Fruit fly (Drosophila melanogaster) whole organism, embryonic: ENCODE measurements around the gene CG31706.

ENCODE experiments used
- Abd-B ChIP-seq: fragments of 200-800 bp; sonication (Bioruptor generic); optimal IDR thresholded peaks from 2 replicates; lab custom pipeline; 2018; ENCODE audit warnings: missing biosample characterization, mild to moderate bottlenecking, missing genetic modification characterization, moderate library complexity
- Awh ChIP-seq: fragments of 200-800 bp; sonication (Bioruptor generic); IDR thresholded peaks from 2 replicates; pipeline ENCODE4, ENCODE4 v1.3.6; 2022; ENCODE audit warnings: missing biosample characterization, missing genetic modification characterization
- BEAF-32 ChIP-seq: fragments of 200-800 bp; sonication (Bioruptor generic); optimal IDR thresholded peaks from 3 replicates; lab custom pipeline; 2017; ENCODE audit warnings: missing biosample characterization, missing genetic modification characterization, mild to moderate bottlenecking, moderate library complexity, missing genetic modification reagents
- Bgb ChIP-seq: fragments of 200-800 bp; sonication (Bioruptor generic); IDR thresholded peaks from 2 replicates; pipeline ENCODE4 v1.3.6; 2022; ENCODE audit warnings: missing biosample characterization, missing genetic modification characterization; ENCODE audit not compliant: partially characterized antibody
- CG10274 ChIP-seq: fragments of 200-800 bp; sonication (Bioruptor generic); optimal IDR thresholded peaks from 3 replicates; lab custom pipeline; 2017; ENCODE audit warnings: missing biosample characterization, mild to moderate bottlenecking, missing genetic modification characterization
- CG10959 ChIP-seq: fragments of 200-800 bp; sonication (Bioruptor generic); IDR thresholded peaks from 2 replicates; pipeline ENCODE4 v1.3.6; 2022; ENCODE audit warnings: missing biosample characterization, missing genetic modification characterization
- CG11085 ChIP-seq: fragments of 200-800 bp; sonication (Bioruptor generic); IDR thresholded peaks from 2 replicates; pipeline ENCODE4 v1.3.6; 2022; ENCODE audit warnings: missing biosample characterization, missing genetic modification characterization
- CG12155 ChIP-seq: fragments of 200-800 bp; sonication (Bioruptor generic); optimal IDR thresholded peaks from 3 replicates; lab custom pipeline; 2016; ENCODE audit warnings: missing biosample characterization, missing genetic modification characterization
- CG1233 ChIP-seq: fragments of 200-800 bp; sonication (Bioruptor generic); optimal IDR thresholded peaks from 4 replicates; lab custom pipeline; 2018; ENCODE audit warnings: missing biosample characterization, mild to moderate bottlenecking, missing genetic modification characterization
- CG12769 ChIP-seq: fragments of 200-800 bp; sonication (Bioruptor generic); optimal IDR thresholded peaks from 2 replicates; lab custom pipeline; 2019; ENCODE audit warnings: missing biosample characterization, mild to moderate bottlenecking, missing genetic modification characterization, moderate library complexity
- CG14050 ChIP-seq: fragments of 200-800 bp; sonication (Bioruptor generic); IDR thresholded peaks from 3 replicates; pipeline ENCODE4 v1.3.6; 2022; ENCODE audit warnings: missing biosample characterization, missing genetic modification characterization
- CG14441 ChIP-seq: fragments of 200-800 bp; sonication (Bioruptor generic); IDR thresholded peaks from 2 replicates; pipeline ENCODE4 v1.3.6; 2022; ENCODE audit warnings: missing biosample characterization, missing genetic modification characterization
- CG15073 ChIP-seq: fragments of 200-800 bp; sonication (Bioruptor generic); optimal IDR thresholded peaks from 2 replicates; lab custom pipeline; 2016; ENCODE audit warnings: missing biosample characterization, missing genetic modification characterization
- CG17361 ChIP-seq: fragments of 200-800 bp; sonication (Bioruptor generic); IDR thresholded peaks from 3 replicates; pipeline ENCODE4 v1.3.6; 2022; ENCODE audit warnings: missing biosample characterization, missing genetic modification characterization
- CG30403 ChIP-seq: fragments of 200-800 bp; sonication (Bioruptor generic); optimal IDR thresholded peaks from 3 replicates; lab custom pipeline; 2016; ENCODE audit warnings: missing biosample characterization, missing genetic modification characterization
- CG3281 ChIP-seq: fragments of 200-800 bp; sonication (Bioruptor generic); optimal IDR thresholded peaks from 3 replicates; lab custom pipeline; 2017; ENCODE audit warnings: missing biosample characterization, mild to moderate bottlenecking, missing genetic modification characterization
- CG34422 ChIP-seq: fragments of 200-800 bp; sonication (Bioruptor generic); IDR thresholded peaks from 3 replicates; pipeline ENCODE4 v1.3.6; 2022; ENCODE audit warnings: missing biosample characterization, missing genetic modification characterization
- CG4617 ChIP-seq: fragments of 200-800 bp; sonication (Bioruptor generic); optimal IDR thresholded peaks from 3 replicates; lab custom pipeline; 2016; ENCODE audit warnings: missing biosample characterization, missing genetic modification characterization, borderline replicate concordance
- CG7372 ChIP-seq: fragments of 200-800 bp; sonication (Bioruptor generic); IDR thresholded peaks from 2 replicates; pipeline ENCODE4 v1.3.6; 2022; ENCODE audit warnings: missing biosample characterization, missing genetic modification characterization
- CG9437 ChIP-seq: fragments of 200-800 bp; sonication (Bioruptor generic); optimal IDR thresholded peaks from 2 replicates; lab custom pipeline; 2018; ENCODE audit warnings: missing biosample characterization, mild to moderate bottlenecking, missing genetic modification characterization
- CkIIα-i1 ChIP-seq: fragments of 200-800 bp; sonication (Bioruptor generic); IDR thresholded peaks from 2 replicates; pipeline ENCODE4 v1.3.6; 2022; ENCODE audit warnings: missing biosample characterization, missing genetic modification characterization
- Dll ChIP-seq: fragments of 200-800 bp; sonication (Bioruptor generic); IDR thresholded peaks from 4 replicates; pipeline ENCODE4 v1.3.6; 2022; ENCODE audit warnings: missing biosample characterization, missing genetic modification characterization; ENCODE audit not compliant: partially characterized antibody
- HHEX ChIP-seq: fragments of 200-800 bp; sonication (Bioruptor generic); optimal IDR thresholded peaks from 3 replicates; lab custom pipeline; 2017; ENCODE audit warnings: missing biosample characterization, mild to moderate bottlenecking, missing genetic modification characterization, missing genetic modification reagents
- Hmx ChIP-seq: fragments of 200-800 bp; sonication (Bioruptor generic); optimal IDR thresholded peaks from 2 replicates; lab custom pipeline; 2016; ENCODE audit warnings: missing biosample characterization, missing genetic modification characterization
- Hr78 ChIP-seq, 2 experiments: fragments of 200-800 bp in 1 of 2; fragments of >200 bp in 1 of 2; sonication (Bioruptor generic) in 1 of 2; optimal IDR thresholded peaks; 2 replicates each; lab custom pipeline; 2017 to 2019; ENCODE audit warnings: missing biosample characterization in 2 of 2, missing genetic modification characterization in 2 of 2, mild to moderate bottlenecking in 1 of 2, moderate library complexity in 1 of 2
- NFAT ChIP-seq: fragments of 200-800 bp; sonication (Bioruptor generic); IDR thresholded peaks from 2 replicates; pipeline ENCODE4 v1.3.6; 2022; ENCODE audit warnings: missing biosample characterization, missing genetic modification characterization
- Pdp1 ChIP-seq, 2 experiments: fragments of 200-800 bp; sonication (Bioruptor generic); optimal IDR thresholded peaks; 3 replicates each; lab custom pipeline; 2016; ENCODE audit warnings: missing biosample characterization in 2 of 2, missing genetic modification characterization in 2 of 2, mild to moderate bottlenecking in 1 of 2, moderate library complexity in 1 of 2
- Scr ChIP-seq: fragments of 200-800 bp; sonication (Bioruptor generic); IDR thresholded peaks from 2 replicates; pipeline ENCODE4 v1.3.6; 2022; ENCODE audit warnings: missing biosample characterization, missing genetic modification characterization; ENCODE audit not compliant: partially characterized antibody
- Trl ChIP-seq, 3 experiments: fragments of >200 bp in 2 of 3; fragments of 200-800 bp in 1 of 3; sonication (Bioruptor generic) in 1 of 3; optimal IDR thresholded peaks; 2 replicates in 1 of 3; 3 replicates in 2 of 3; lab custom pipeline; 2016 to 2017; ENCODE audit warnings: missing biosample characterization in 1 of 3, missing genetic modification characterization in 1 of 3
- ab ChIP-seq: fragments of 200-800 bp; sonication (Bioruptor generic); optimal IDR thresholded peaks from 2 replicates; lab custom pipeline; 2016; ENCODE audit warnings: missing biosample characterization, missing genetic modification characterization
- ci ChIP-seq: fragments of 200-800 bp; sonication (Bioruptor generic); IDR thresholded peaks from 3 replicates; pipeline ENCODE4 v1.3.6; 2022; ENCODE audit warnings: missing biosample characterization, missing genetic modification characterization
- crp ChIP-seq, 2 experiments: fragments of 200-800 bp; sonication (Bioruptor generic); optimal IDR thresholded peaks; 2 replicates in 1 of 2; 3 replicates in 1 of 2; lab custom pipeline; 2017; ENCODE audit warnings: missing biosample characterization in 2 of 2, missing genetic modification characterization in 2 of 2, mild to moderate bottlenecking in 1 of 2, moderate library complexity in 1 of 2
- dpn ChIP-seq, 2 experiments: fragments of 200-800 bp; sonication (Bioruptor generic); optimal IDR thresholded peaks; 3 replicates each; lab custom pipeline; 2016; ENCODE audit warnings: missing biosample characterization in 2 of 2, missing genetic modification characterization in 2 of 2
- dysf ChIP-seq: fragments of 200-800 bp; sonication (Bioruptor generic); IDR thresholded peaks from 3 replicates; pipeline ENCODE4 v1.3.6; 2022; ENCODE audit warnings: missing biosample characterization, missing genetic modification characterization
- eyg ChIP-seq: fragments of 200-800 bp; sonication (Bioruptor generic); optimal IDR thresholded peaks from 3 replicates; lab custom pipeline; 2016; ENCODE audit warnings: missing biosample characterization, missing genetic modification characterization
- hbn ChIP-seq: fragments of 200-800 bp; sonication (Bioruptor generic); IDR thresholded peaks from 2 replicates; pipeline ENCODE4 v1.3.6; 2022; ENCODE audit warnings: missing biosample characterization, missing genetic modification characterization; ENCODE audit not compliant: partially characterized antibody
- insv ChIP-seq, 2 experiments: fragments of 200-800 bp; sonication (Bioruptor generic); optimal IDR thresholded peaks; 3 replicates each; lab custom pipeline; 2016 to 2018; ENCODE audit warnings: missing biosample characterization in 2 of 2, missing genetic modification characterization in 2 of 2
- lilli ChIP-seq: fragments of 200-800 bp; sonication (Bioruptor generic); optimal IDR thresholded peaks from 3 replicates; lab custom pipeline; 2016; ENCODE audit warnings: missing biosample characterization, missing genetic modification characterization
- lola ChIP-seq, 3 experiments: fragments of >200 bp in 2 of 3; fragments of 200-800 bp in 1 of 3; sonication (Bioruptor generic) in 1 of 3; optimal IDR thresholded peaks; 2 replicates each; lab custom pipeline; 2017 to 2019; ENCODE audit warnings: missing biosample characterization in 3 of 3, missing genetic modification characterization in 3 of 3, mild to moderate bottlenecking in 1 of 3, moderate library complexity in 1 of 3
- p53 ChIP-seq: fragments of 200-800 bp; sonication (Bioruptor generic); optimal IDR thresholded peaks from 2 replicates; lab custom pipeline; 2016; ENCODE audit warnings: missing biosample characterization, missing genetic modification characterization
- prd ChIP-seq, 3 experiments: fragments of >200 bp in 2 of 3; fragments of 200-800 bp in 1 of 3; sonication (Bioruptor generic) in 1 of 3; optimal IDR thresholded peaks in 2 of 3; IDR thresholded peaks in 1 of 3; 2 replicates in 2 of 3; 3 replicates in 1 of 3; pipeline versions ENCODE4 v1.3.6 to Lab custom; 2017 to 2022; ENCODE audit warnings: missing biosample characterization in 1 of 3, missing genetic modification characterization in 1 of 3
- pum ChIP-seq: fragments of 200-800 bp; sonication (Bioruptor generic); optimal IDR thresholded peaks from 2 replicates; lab custom pipeline; 2016; ENCODE audit warnings: missing biosample characterization, missing genetic modification characterization
- sens-2 ChIP-seq: fragments of 200-800 bp; sonication (Bioruptor generic); IDR thresholded peaks from 2 replicates; pipeline ENCODE4 v1.3.6; 2022; ENCODE audit warnings: missing biosample characterization, missing genetic modification characterization
- slbo ChIP-seq: fragments of 200-800 bp; sonication (Bioruptor generic); IDR thresholded peaks from 2 replicates; pipeline ENCODE4 v1.3.6; 2022; ENCODE audit warnings: missing biosample characterization, missing genetic modification characterization
- sqz ChIP-seq: fragments of 200-800 bp; sonication (Bioruptor generic); optimal IDR thresholded peaks from 3 replicates; lab custom pipeline; 2018; ENCODE audit warnings: missing biosample characterization, mild to moderate bottlenecking, missing genetic modification characterization
- sug ChIP-seq: fragments of 200-800 bp; optimal IDR thresholded peaks from 2 replicates; lab custom pipeline; 2019; ENCODE audit warnings: missing biosample characterization, mild to moderate bottlenecking, missing genetic modification characterization, moderate library complexity
- tap ChIP-seq: fragments of 200-800 bp; optimal IDR thresholded peaks from 3 replicates; lab custom pipeline; 2019; ENCODE audit warnings: missing biosample characterization, mild to moderate bottlenecking, missing genetic modification characterization, moderate library complexity
- twi ChIP-seq: fragments of 200-800 bp; optimal IDR thresholded peaks from 2 replicates; lab custom pipeline; 2019; ENCODE audit warnings: missing biosample characterization, mild to moderate bottlenecking, missing genetic modification characterization, moderate library complexity

CG31706 gene

DNA sequence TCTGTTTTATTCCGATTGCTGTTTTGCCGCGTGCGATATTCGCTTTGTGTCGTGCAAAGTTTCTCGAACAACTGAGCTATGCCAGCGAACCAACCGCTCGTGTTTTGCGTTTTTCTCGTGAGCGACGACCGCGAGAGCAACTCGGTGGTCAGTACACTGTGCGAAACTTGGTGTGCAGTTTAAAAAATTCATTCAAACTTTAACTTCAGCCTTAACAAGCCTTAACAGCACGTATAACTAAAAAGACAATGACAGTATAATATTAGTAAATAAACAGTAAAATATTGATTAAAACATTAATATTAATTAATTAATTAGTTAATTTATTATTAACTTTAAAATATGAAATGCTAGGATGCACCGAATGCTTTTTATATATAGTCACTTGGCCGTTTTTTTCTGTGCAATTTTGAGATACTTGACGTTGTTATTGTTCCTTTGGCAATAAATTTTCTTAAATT lies 2.7 kb downstream of the CG31706 start, which contains the start of gene CG31705 (continued):
- TF ChIP-seq dpn (GFP tag; optimal IDR thresholded peaks at IDR 0.05; lab: Kevin White, UChicago) (peak; percentile 30 to 34), dysf (GFP tag; lab: Robert Waterston, UW) (peak; percentile 64; the same call in 2 of the 3 replicates), Hr78 (GFP tag; optimal IDR thresholded peaks at IDR 0.05; lab: Kevin White, UChicago) (no peak), CG14441 (GFP tag; lab: Robert Waterston, UW) (no peak), BEAF-32 (no peak), Awh (GFP tag; lab: Robert Waterston, UW) (no peak), CG34422 (GFP tag; lab: Robert Waterston, UW) (peak; percentile 71; the same call in 1 of the 3 replicates), Abd-B (GFP tag; lab: Kevin White, UChicago) (peak; percentile 27), sqz (no peak), prd (optimal IDR thresholded peaks at IDR 0.05; lab: Kevin White, UChicago) (no peak), prd (GFP tag; IDR thresholded peaks at IDR 0.05; lab: Robert Waterston, UW) (peak; percentile 12; the same call in 1 of the 3 replicates), Pdp1 (GFP tag; optimal IDR thresholded peaks at IDR 0.05; lab: Kevin White, UChicago) (no peak), hbn (GFP tag; lab: Robert Waterston, UW) (no peak), sens-2 (GFP tag; lab: Robert Waterston, UW) (no peak), CG10959 (GFP tag; lab: Robert Waterston, UW) (no peak), CG7372 (no peak), slbo (GFP tag; lab: Robert Waterston, UW) (peak; percentile 67), tap (tag; lab: Kevin White, UChicago) (peak; percentile 28), Dll (GFP tag; lab: Robert Waterston, UW) (no peak), CG9437 (GFP tag; lab: Kevin White, UChicago) (peak; percentile 44), NFAT (peak; percentile 57), crp (GFP tag; optimal IDR thresholded peaks at IDR 0.05; lab: Kevin White, UChicago) (no peak), CG1233 (GFP tag; lab: Kevin White, UChicago) (peak; percentile 60), ci (GFP tag; lab: Robert Waterston, UW) (0 out of 3 replicates have a peak, but pooled peaks have one; percentile 13), CG12769 (tag; lab: Kevin White, UChicago) (no peak), twi (tag; lab: Kevin White, UChicago) (no peak), eyg (no peak), lola (GFP tag; optimal IDR thresholded peaks at IDR 0.05; lab: Kevin White, UChicago) (no peak), Scr (no peak), CG3281 (peak; percentile 72), lilli (no peak), insv (GFP tag; optimal IDR thresholded peaks at IDR 0.05; lab: Kevin White, UChicago) (no peak), CG11085 (no peak), ab (GFP tag; lab: Kevin White, UChicago) (no peak), pum (GFP tag; lab: Kevin White, UChicago) (no peak), CG30403 (GFP tag; lab: Kevin White, UChicago) (peak; percentile 50), CG17361 (GFP tag; lab: Robert Waterston, UW) (peak; percentile 80; the same call in 2 of the 3 replicates), CkIIα-i1 (no peak), CG15073 (GFP tag; lab: Kevin White, UChicago) (no peak), sug (tag; lab: Kevin White, UChicago) (peak; percentile 4), Hmx (GFP tag; lab: Kevin White, UChicago) (no peak), CG12155 (GFP tag; lab: Kevin White, UChicago) (peak; percentile 12), CG14050 (peak; percentile 42; the same call in 2 of the 3 replicates), CG10274 (GFP tag; lab: Kevin White, UChicago) (peak; percentile 50), CG4617 (no peak), p53 (GFP tag; lab: Kevin White, UChicago) (no peak), HHEX (GFP tag; lab: Kevin White, UChicago) (peak; percentile 30), Bgb (GFP tag; lab: Robert Waterston, UW) (no peak), Trl (optimal IDR thresholded peaks at IDR 0.05; lab: Kevin White, UChicago) (no peak), Trl (GFP tag; optimal IDR thresholded peaks at IDR 0.05; lab: Kevin White, UChicago) (no peak)
